Worm (Caenorhabditis elegans) whole organism, late embryonic: ENCODE data around the gene srz-10.

Experiments used
- Y22D7AL.16 ChIP-seq: sonication (generic microtip); optimal IDR thresholded peaks from 2 replicates; lab custom pipeline; 2016; ENCODE audit warnings: missing genetic modification characterization, missing compliant biosample characterization
- ceh-48 ChIP-seq: sonication (generic microtip); optimal IDR thresholded peaks from 2 replicates; lab custom pipeline; 2016; ENCODE audit warnings: missing genetic modification characterization, inconsistent platforms, missing compliant biosample characterization
- ets-4 ChIP-seq: sonication (generic microtip); optimal IDR thresholded peaks from 2 replicates; lab custom pipeline; 2016; ENCODE audit warnings: missing genetic modification characterization, missing compliant biosample characterization
- fax-1 ChIP-seq: sonication (generic microtip); optimal IDR thresholded peaks from 2 replicates; lab custom pipeline; 2016; ENCODE audit warnings: missing genotype, missing genetic modification characterization, missing compliant biosample characterization
- fkh-6 ChIP-seq: sonication (generic microtip); optimal IDR thresholded peaks from 2 replicates; lab custom pipeline; 2016; ENCODE audit warnings: missing genetic modification characterization, missing compliant biosample characterization
- hlh-30 ChIP-seq: sonication (generic microtip); optimal IDR thresholded peaks from 2 replicates; lab custom pipeline; 2017; ENCODE audit warnings: antibody characterized with exemption, missing genetic modification characterization, missing compliant biosample characterization; ENCODE audit not compliant: insufficient read depth
- nfya-1 ChIP-seq: sonication (generic microtip); optimal IDR thresholded peaks from 2 replicates; lab custom pipeline; 2017; ENCODE audit warnings: missing genetic modification characterization, mild to moderate bottlenecking, missing compliant biosample characterization, antibody characterized with exemption, moderate library complexity
- nhr-11 ChIP-seq: fragments of 150-350 bp; optimal IDR thresholded peaks from 2 replicates; lab custom pipeline; 2014; ENCODE audit warnings: missing biosample characterization, missing genetic modification characterization
- pha-4 ChIP-seq: fragments of 150-350 bp; optimal IDR thresholded peaks from 2 replicates; lab custom pipeline; 2018; ENCODE audit warnings: missing biosample characterization, missing genetic modification reagents, missing genetic modification characterization
- pqm-1 ChIP-seq: sonication (generic microtip); optimal IDR thresholded peaks from 2 replicates; lab custom pipeline; 2016; ENCODE audit warnings: missing genetic modification characterization, missing compliant biosample characterization
- unc-3 ChIP-seq, 2 experiments: fragments of 200-800 bp in 1 of 2; sonication (Bioruptor generic) in 1 of 2; sonication (generic microtip) in 1 of 2; conservative IDR thresholded peaks in 1 of 2; optimal IDR thresholded peaks in 1 of 2; 2 replicates each; pipeline versions ENCODE4 v1.3.6 to Lab custom; 2016 to 2022; ENCODE audit warnings: missing compliant biosample characterization in 2 of 2, missing genetic modification characterization in 2 of 2, missing genetic modification reagents in 1 of 2

ce11 chrV:15272263-15272662 lies 36.6 kb downstream of the srz-10 start, which contains the start of gene T10H4.4:
- TF ChIP-seq nhr-11 (tag; lab: Kevin White, UChicago) (no peak), hlh-30 (tag; lab: Kevin White, UChicago) (no peak), ets-4 (tag; lab: Kevin White, UChicago) (no peak), Y22D7AL.16 (no peak), fax-1 (tag; lab: Kevin White, UChicago) (no peak), nfya-1 (tag; lab: Kevin White, UChicago) (no peak), unc-3 (GFP tag; conservative IDR thresholded peaks at IDR 0.05; lab: Robert Waterston, UW) (no peak), unc-3 (tag; optimal IDR thresholded peaks at IDR 0.05; lab: Kevin White, UChicago) (no peak), pqm-1 (tag; lab: Kevin White, UChicago) (no peak), ceh-48 (tag; lab: Kevin White, UChicago) (no peak), fkh-6 (tag; lab: Kevin White, UChicago) (no peak), pha-4 (tag; lab: Kevin White, UChicago) (no peak)
